Worm (Caenorhabditis elegans) whole organism, early embryonic: ENCODE results near the gene vps-36.

Experiments used
- ama-1 ChIP-seq: fragments of 150-350 bp; optimal IDR thresholded peaks from 2 replicates; lab custom pipeline; 2014
- hmg-4 ChIP-seq: fragments of 200-800 bp; sonication (Bioruptor generic); optimal IDR thresholded peaks from 2 replicates; lab custom pipeline; 2018; ENCODE audit warnings: mild to moderate bottlenecking, missing genetic modification characterization, missing compliant biosample characterization
- tra-4 ChIP-seq: sonication (generic microtip); optimal IDR thresholded peaks from 2 replicates; lab custom pipeline; 2017; ENCODE audit warnings: missing genetic modification characterization, missing compliant biosample characterization

- TF ChIP-seq tra-4 (tag; lab: Kevin White, UChicago) (no peak), hmg-4 (GFP tag; lab: Kevin White, UChicago) (no peak), ama-1 (lab: Kevin White, UChicago) (no peak)
Measured at ce11 chrV:10954334-10954733, 6.1 kb downstream of the vps-36 start, which contains the start of gene clec-221.
